Worm (Caenorhabditis elegans) whole organism, L3 larva: ENCODE measurements around the gene F46B6.6.

Experiments used
- ama-1 ChIP-seq: fragments of 150-350 bp; optimal IDR thresholded peaks from 2 replicates; lab custom pipeline; 2018
- ceh-28 ChIP-seq: fragments of 150-350 bp; optimal IDR thresholded peaks from 2 replicates; lab custom pipeline; 2014; ENCODE audit warnings: missing biosample characterization, missing genetic modification reagents, missing genetic modification characterization
- egl-27 ChIP-seq: sonication (generic microtip); optimal IDR thresholded peaks from 4 replicates; lab custom pipeline; 2017; ENCODE audit warnings: missing biosample characterization, missing genetic modification reagents, missing genetic modification characterization
- elt-2 ChIP-seq: sonication (generic microtip); optimal IDR thresholded peaks from 2 replicates; lab custom pipeline; 2016; ENCODE audit warnings: missing genetic modification reagents, mild to moderate bottlenecking, missing genetic modification characterization, missing compliant biosample characterization
- elt-3 ChIP-seq, 3 experiments: fragments of 150-350 bp in 1 of 3; sonication (generic microtip) in 2 of 3; optimal IDR thresholded peaks; 2 replicates in 2 of 3; 4 replicates in 1 of 3; lab custom pipeline; 2014 to 2017; ENCODE audit warnings: missing biosample characterization in 3 of 3, missing genetic modification characterization in 3 of 3
- hmg-11 ChIP-seq: sonication (generic microtip); optimal IDR thresholded peaks from 2 replicates; lab custom pipeline; 2016; ENCODE audit warnings: missing genetic modification characterization, missing compliant biosample characterization
- nfya-1 ChIP-seq: sonication (generic microtip); optimal IDR thresholded peaks from 2 replicates; lab custom pipeline; 2017; ENCODE audit warnings: missing genetic modification characterization, mild to moderate bottlenecking, missing compliant biosample characterization, antibody characterized with exemption, moderate library complexity; ENCODE audit not compliant: insufficient read depth
- nhr-11 ChIP-seq: fragments of 150-350 bp; optimal IDR thresholded peaks from 2 replicates; lab custom pipeline; 2014; ENCODE audit warnings: missing biosample characterization, missing genetic modification characterization
- nhr-237 ChIP-seq: fragments of 150-350 bp; optimal IDR thresholded peaks from 2 replicates; lab custom pipeline; 2014; ENCODE audit warnings: missing biosample characterization, missing genetic modification characterization
- pha-4 ChIP-seq: fragments of 150-350 bp; optimal IDR thresholded peaks from 2 replicates; lab custom pipeline; 2014; ENCODE audit warnings: missing biosample characterization, missing genetic modification reagents, missing genetic modification characterization
- unc-62 ChIP-seq: fragments of 150-350 bp; sonication (generic microtip); optimal IDR thresholded peaks from 4 replicates; lab custom pipeline; 2014; ENCODE audit warnings: missing biosample characterization, missing genetic modification reagents, missing genetic modification characterization

DNA sequence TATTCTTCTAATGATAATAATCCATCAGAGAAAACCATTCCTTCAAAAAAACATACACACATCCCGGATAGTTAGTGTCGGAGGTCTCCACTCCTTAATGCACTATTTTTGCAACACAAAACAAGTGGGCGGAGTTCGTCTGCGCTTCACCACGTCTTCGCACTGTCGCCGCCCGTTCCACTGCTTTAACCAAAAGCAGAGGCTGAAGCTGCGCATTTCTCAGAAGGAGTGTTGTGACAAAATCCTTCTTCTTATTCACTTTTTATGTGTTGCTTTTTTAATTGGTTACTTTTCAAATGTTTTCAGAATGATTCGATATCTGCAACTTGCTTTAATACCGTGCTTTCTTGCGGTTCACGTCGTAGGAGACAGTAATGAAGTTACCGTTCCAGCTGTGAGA, 41.7 kb downstream of the F46B6.6 start, which contains the start of gene F58E6.13:
- TF ChIP-seq elt-2 (tag; lab: Kevin White, UChicago) = no peak
- TF ChIP-seq ceh-28 (tag; lab: Kevin White, UChicago) = no peak
- no peak for TF ChIP-seq unc-62
- TF ChIP-seq nfya-1 (tag; lab: Kevin White, UChicago) = no peak
- no peak for TF ChIP-seq nhr-11 (tag; lab: Kevin White, UChicago)
- TF ChIP-seq egl-27 (tag; lab: Kevin White, UChicago) = no peak
- no peak for TF ChIP-seq nhr-237 (tag; lab: Kevin White, UChicago)
- no peak for TF ChIP-seq pha-4 (tag; lab: Kevin White, UChicago)
- no peak for TF ChIP-seq hmg-11 (tag; lab: Kevin White, UChicago)
- TF ChIP-seq elt-3 (tag; optimal IDR thresholded peaks at IDR 0.05; lab: Kevin White, UChicago) = no peak
- TF ChIP-seq ama-1 (lab: Kevin White, UChicago) = no peak
